Worm (Caenorhabditis elegans) whole organism, L3 larva: ENCODE measurements around the gene hum-4.
A peak's percentile ranks its signal among the peaks of the same experiment; 100 is the strongest.

Experiments
- R02D3.7 ChIP-seq: fragments of 150-350 bp; optimal IDR thresholded peaks from 2 replicates; lab custom pipeline; 2014; ENCODE audit warnings: missing biosample characterization, missing genetic modification characterization
- ZK546.5 ChIP-seq: sonication (generic microtip); optimal IDR thresholded peaks from 2 replicates; lab custom pipeline; 2017; ENCODE audit warnings: missing biosample characterization, missing genetic modification characterization
- aly-2 ChIP-seq: fragments of 150-350 bp; optimal IDR thresholded peaks from 2 replicates; lab custom pipeline; 2014; ENCODE audit warnings: missing biosample characterization, missing genetic modification characterization
- ama-1 ChIP-seq: fragments of 150-350 bp; optimal IDR thresholded peaks from 2 replicates; lab custom pipeline; 2018
- ceh-16 ChIP-seq: sonication (generic microtip); optimal IDR thresholded peaks from 2 replicates; lab custom pipeline; 2017; ENCODE audit warnings: missing biosample characterization, missing genetic modification characterization
- ceh-28 ChIP-seq: fragments of 150-350 bp; optimal IDR thresholded peaks from 2 replicates; lab custom pipeline; 2014; ENCODE audit warnings: missing biosample characterization, missing genetic modification reagents, missing genetic modification characterization
- ceh-82 ChIP-seq: fragments of 150-350 bp; optimal IDR thresholded peaks from 2 replicates; lab custom pipeline; 2014; ENCODE audit warnings: missing biosample characterization, missing genetic modification characterization
- daf-12 ChIP-seq: fragments of 150-350 bp; optimal IDR thresholded peaks from 2 replicates; lab custom pipeline; 2014; ENCODE audit warnings: missing biosample characterization, missing genetic modification reagents, missing genetic modification characterization
- egl-27 ChIP-seq: sonication (generic microtip); optimal IDR thresholded peaks from 4 replicates; lab custom pipeline; 2017; ENCODE audit warnings: missing biosample characterization, missing genetic modification reagents, missing genetic modification characterization
- egl-5 ChIP-seq: fragments of 150-350 bp; optimal IDR thresholded peaks from 2 replicates; lab custom pipeline; 2017; ENCODE audit warnings: missing biosample characterization, missing genetic modification reagents, missing genetic modification characterization, inconsistent platforms
- elt-1 ChIP-seq: fragments of 150-350 bp; optimal IDR thresholded peaks from 2 replicates; lab custom pipeline; 2014; ENCODE audit warnings: missing biosample characterization, missing genetic modification characterization
- elt-3 ChIP-seq, 3 experiments: fragments of 150-350 bp in 1 of 3; sonication (generic microtip) in 2 of 3; optimal IDR thresholded peaks; 2 replicates in 2 of 3; 4 replicates in 1 of 3; lab custom pipeline; 2014 to 2017; ENCODE audit warnings: missing biosample characterization in 3 of 3, missing genetic modification characterization in 3 of 3
- eor-1 ChIP-seq, 2 experiments: fragments of 150-350 bp; optimal IDR thresholded peaks; 2 replicates each; lab custom pipeline; 2014 to 2018; ENCODE audit warnings: missing biosample characterization in 2 of 2, missing genetic modification characterization in 2 of 2
- fkh-10 ChIP-seq: sonication (generic microtip); optimal IDR thresholded peaks from 2 replicates; lab custom pipeline; 2017; ENCODE audit warnings: missing biosample characterization, missing genetic modification reagents, missing genetic modification characterization
- fkh-2 ChIP-seq: fragments of 150-350 bp; optimal IDR thresholded peaks from 2 replicates; lab custom pipeline; 2014; ENCODE audit warnings: missing biosample characterization, missing genetic modification reagents, missing genetic modification characterization
- fos-1 ChIP-seq: fragments of 150-350 bp; optimal IDR thresholded peaks from 2 replicates; lab custom pipeline; 2014; ENCODE audit warnings: missing biosample characterization, missing genetic modification characterization
- hmg-11 ChIP-seq: sonication (generic microtip); optimal IDR thresholded peaks from 2 replicates; lab custom pipeline; 2016; ENCODE audit warnings: missing genetic modification characterization, missing compliant biosample characterization
- jun-1 ChIP-seq: fragments of 150-350 bp; optimal IDR thresholded peaks from 2 replicates; lab custom pipeline; 2014; ENCODE audit warnings: missing biosample characterization, missing genetic modification reagents, missing genetic modification characterization
- lin-15B ChIP-seq: fragments of 150-350 bp; optimal IDR thresholded peaks from 2 replicates; lab custom pipeline; 2014; ENCODE audit warnings: missing biosample characterization, missing genetic modification characterization
- lin-39 ChIP-seq: fragments of 150-350 bp; optimal IDR thresholded peaks from 2 replicates; lab custom pipeline; 2018; ENCODE audit warnings: missing biosample characterization, missing genetic modification reagents, missing genetic modification characterization
- mdl-1 ChIP-seq: fragments of 150-350 bp; optimal IDR thresholded peaks from 2 replicates; lab custom pipeline; 2014; ENCODE audit warnings: missing biosample characterization, missing genetic modification characterization
- mml-1 ChIP-seq: fragments of 150-350 bp; sonication (generic microtip); optimal IDR thresholded peaks from 3 replicates; lab custom pipeline; 2014; ENCODE audit warnings: missing biosample characterization, missing genetic modification characterization
- nfya-1 ChIP-seq: sonication (generic microtip); optimal IDR thresholded peaks from 2 replicates; lab custom pipeline; 2017; ENCODE audit warnings: missing genetic modification characterization, mild to moderate bottlenecking, missing compliant biosample characterization, antibody characterized with exemption, moderate library complexity; ENCODE audit not compliant: insufficient read depth
- nhr-11 ChIP-seq: fragments of 150-350 bp; optimal IDR thresholded peaks from 2 replicates; lab custom pipeline; 2014; ENCODE audit warnings: missing biosample characterization, missing genetic modification characterization
- nhr-12 ChIP-seq: fragments of 150-350 bp; optimal IDR thresholded peaks from 2 replicates; lab custom pipeline; 2014; ENCODE audit warnings: missing biosample characterization, missing genetic modification characterization
- nhr-23 ChIP-seq: fragments of 150-350 bp; optimal IDR thresholded peaks from 2 replicates; lab custom pipeline; 2014; ENCODE audit warnings: missing biosample characterization, missing genetic modification reagents, missing genetic modification characterization
- nhr-237 ChIP-seq: fragments of 150-350 bp; optimal IDR thresholded peaks from 2 replicates; lab custom pipeline; 2014; ENCODE audit warnings: missing biosample characterization, missing genetic modification characterization
- nhr-25 ChIP-seq: sonication (generic microtip); optimal IDR thresholded peaks from 2 replicates; lab custom pipeline; 2017; ENCODE audit warnings: missing biosample characterization, missing genetic modification characterization
- nhr-43 ChIP-seq: sonication (generic microtip); optimal IDR thresholded peaks from 2 replicates; lab custom pipeline; 2016; ENCODE audit warnings: mild to moderate bottlenecking, missing genetic modification characterization, missing compliant biosample characterization; ENCODE audit not compliant: poor library complexity, severe bottlenecking
- nhr-67 ChIP-seq: fragments of 150-350 bp; optimal IDR thresholded peaks from 2 replicates; lab custom pipeline; 2014; ENCODE audit warnings: missing biosample characterization, missing genetic modification characterization
- nhr-77 ChIP-seq: fragments of 150-350 bp; optimal IDR thresholded peaks from 2 replicates; lab custom pipeline; 2014; ENCODE audit warnings: missing biosample characterization, missing genetic modification characterization
- pha-4 ChIP-seq: fragments of 150-350 bp; optimal IDR thresholded peaks from 2 replicates; lab custom pipeline; 2014; ENCODE audit warnings: missing biosample characterization, missing genetic modification reagents, missing genetic modification characterization
- pqm-1 ChIP-seq: fragments of 150-350 bp; optimal IDR thresholded peaks from 2 replicates; lab custom pipeline; 2017; ENCODE audit warnings: missing biosample characterization, missing genetic modification characterization, inconsistent platforms
- sea-2 ChIP-seq: fragments of 150-350 bp; sonication (generic microtip); optimal IDR thresholded peaks from 4 replicates; lab custom pipeline; 2014; ENCODE audit warnings: missing biosample characterization, missing genetic modification reagents, missing genetic modification characterization
- snpc-4 ChIP-seq: fragments of 150-350 bp; optimal IDR thresholded peaks from 2 replicates; lab custom pipeline; 2014; ENCODE audit warnings: missing biosample characterization, missing genetic modification characterization
- tbx-2 ChIP-seq: sonication (generic microtip); optimal IDR thresholded peaks from 2 replicates; lab custom pipeline; 2016; ENCODE audit warnings: mild to moderate bottlenecking, missing genetic modification characterization, missing compliant biosample characterization
- unc-39 ChIP-seq: sonication (generic microtip); optimal IDR thresholded peaks from 4 replicates; lab custom pipeline; 2017; ENCODE audit warnings: missing biosample characterization, missing genetic modification characterization
- unc-62 ChIP-seq: fragments of 150-350 bp; sonication (generic microtip); optimal IDR thresholded peaks from 4 replicates; lab custom pipeline; 2014; ENCODE audit warnings: missing biosample characterization, missing genetic modification reagents, missing genetic modification characterization
- zag-1 ChIP-seq: fragments of 150-350 bp; optimal IDR thresholded peaks from 2 replicates; lab custom pipeline; 2014; ENCODE audit warnings: missing biosample characterization, missing genetic modification characterization
- ztf-11 ChIP-seq: fragments of 150-350 bp; optimal IDR thresholded peaks from 2 replicates; lab custom pipeline; 2014; ENCODE audit warnings: missing biosample characterization, missing genetic modification characterization
- ztf-4 ChIP-seq: fragments of 150-350 bp; optimal IDR thresholded peaks from 2 replicates; lab custom pipeline; 2014; ENCODE audit warnings: missing biosample characterization, missing genetic modification characterization

The hum-4 gene

DNA sequence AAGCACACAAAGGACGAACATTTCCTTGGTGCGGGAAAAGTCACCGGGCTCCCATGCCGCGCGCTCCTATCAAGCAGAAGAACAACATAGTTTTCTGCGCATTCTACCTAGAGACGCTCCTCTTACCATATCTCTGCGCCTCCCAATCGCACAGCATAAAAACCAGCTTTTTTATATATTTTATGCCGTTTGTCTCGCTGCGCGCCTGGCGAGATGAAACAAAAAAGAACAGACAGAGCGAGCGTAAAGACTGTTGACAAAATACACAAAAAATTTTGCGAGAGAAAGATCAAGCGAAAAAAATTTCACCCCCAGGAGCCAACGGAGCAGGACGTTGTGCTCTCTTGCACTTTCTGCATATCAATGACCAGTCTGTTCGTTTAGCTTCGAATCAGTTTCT lies 44.4 kb upstream of the hum-4 start:
- peak; percentile 70 for TF ChIP-seq pha-4 (tag; lab: Kevin White, UChicago)
- TF ChIP-seq nhr-67 (tag; lab: Kevin White, UChicago), result no peak
- peak; percentile 65 for TF ChIP-seq ama-1 (lab: Kevin White, UChicago)
- TF ChIP-seq, all 47 proteins: peak for 2

DNA sequence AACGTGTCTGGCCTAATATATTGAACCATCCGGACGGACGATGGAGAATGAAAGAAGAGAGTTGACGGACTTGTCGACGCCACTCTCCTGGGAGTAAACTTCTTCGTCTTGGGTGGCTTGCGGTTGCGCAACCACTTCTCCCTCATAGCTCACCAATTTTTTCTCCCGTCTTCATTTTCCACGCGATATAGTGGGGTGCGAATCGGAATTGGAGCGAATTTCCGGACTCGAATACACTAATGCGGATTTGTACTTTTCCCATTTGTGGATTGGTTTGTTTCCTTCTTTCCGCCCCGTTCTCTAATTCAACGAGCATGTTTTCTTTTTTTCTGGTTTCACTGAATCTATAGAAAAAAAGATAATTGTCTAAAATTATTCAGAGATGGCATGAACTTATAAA lies 42.4 kb upstream of the hum-4 start:
- TF ChIP-seq lin-39 (peak; percentile 17), nhr-43 (tag; lab: Kevin White, UChicago) (no peak), nhr-12 (tag; lab: Kevin White, UChicago) (no peak)

DNA sequence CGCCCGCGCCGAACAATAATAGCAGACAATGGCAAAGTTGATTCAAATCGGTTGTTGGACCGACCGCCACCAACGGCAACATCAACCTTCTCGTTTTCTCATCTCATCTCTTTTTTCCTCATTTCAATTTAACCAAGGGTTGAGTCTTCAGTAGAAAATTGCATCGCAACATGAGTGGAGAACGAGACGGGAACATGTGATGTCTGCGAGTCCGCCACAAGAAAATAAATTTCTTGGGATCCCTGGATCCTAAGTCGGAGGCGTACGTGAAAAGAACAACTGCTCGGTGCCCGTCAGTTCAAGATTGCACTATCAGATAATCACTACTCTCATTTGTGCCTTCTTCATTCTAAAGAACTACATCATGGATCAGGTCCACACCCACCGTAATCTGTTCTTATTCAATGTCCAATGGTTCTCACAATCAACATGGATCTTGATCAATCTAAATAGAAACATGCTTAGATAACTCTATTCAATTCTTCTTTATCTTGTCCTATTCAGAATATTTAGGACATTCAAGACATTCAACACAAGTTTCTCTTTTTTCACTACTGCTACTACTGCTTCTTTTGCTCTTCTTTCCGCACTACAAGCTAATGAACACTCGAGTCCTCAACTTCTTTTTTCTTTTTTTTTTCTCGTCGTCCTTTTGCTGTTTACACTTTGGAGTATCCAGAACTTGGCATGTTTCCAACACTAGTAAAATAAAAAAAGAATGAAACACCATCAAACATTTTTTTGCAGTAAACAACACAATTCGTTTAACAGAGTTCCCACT lies 41.4 kb upstream of the hum-4 start:
- TF ChIP-seq unc-39, result no peak
- TF ChIP-seq ceh-82, result no peak
- TF ChIP-seq ceh-16 (tag; lab: Kevin White, UChicago), result no peak
- TF ChIP-seq egl-5 (tag; lab: Kevin White, UChicago), result peak; percentile 41
- TF ChIP-seq nhr-23 (tag; lab: Kevin White, UChicago), result no peak
- TF ChIP-seq elt-3 (tag; optimal IDR thresholded peaks at IDR 0.05; lab: Kevin White, UChicago), result peak in 1 of 3 experiments; percentile 31
- no peak for TF ChIP-seq nhr-11 (tag; lab: Kevin White, UChicago)
- TF ChIP-seq jun-1 (tag; lab: Kevin White, UChicago), result no peak
- peak; percentile 30 for TF ChIP-seq nfya-1 (tag; lab: Kevin White, UChicago)
- no peak for TF ChIP-seq R02D3.7
- no peak for TF ChIP-seq tbx-2 (tag; lab: Kevin White, UChicago)
- no peak for TF ChIP-seq nhr-77 (tag; lab: Kevin White, UChicago)
- peak; percentile 65 for TF ChIP-seq fkh-10 (GFP tag; lab: Kevin White, UChicago)
- TF ChIP-seq snpc-4, result no peak
- no peak for TF ChIP-seq eor-1 (tag; optimal IDR thresholded peaks at IDR 0.05; lab: Kevin White, UChicago)
- no peak for TF ChIP-seq mdl-1 (tag; lab: Kevin White, UChicago)

DNA sequence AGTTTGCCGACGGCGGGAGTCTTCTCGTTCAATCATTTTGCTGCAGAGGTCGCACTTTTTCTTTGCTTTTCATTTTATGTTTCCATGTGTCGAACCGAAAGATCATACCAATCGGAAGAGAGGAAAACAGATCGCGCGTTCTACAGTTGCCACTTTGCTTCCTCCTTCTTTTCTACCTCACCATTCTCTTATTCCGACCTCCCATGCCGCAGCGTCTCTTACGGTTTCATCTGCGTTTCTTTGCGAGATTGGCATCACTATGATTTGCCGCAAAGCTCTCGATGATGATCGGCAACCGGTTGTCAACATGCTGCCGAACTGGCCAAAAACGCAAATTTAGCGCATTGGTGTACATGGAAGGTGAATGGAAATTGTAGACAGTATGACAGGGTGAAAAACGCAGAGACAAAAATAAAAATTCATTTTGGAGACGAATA lies 40.8 kb upstream of the hum-4 start:
- TF ChIP-seq nfya-1 (tag; lab: Kevin White, UChicago) (peak; percentile 34), elt-1 (no peak), fkh-2 (tag; lab: Kevin White, UChicago) (no peak), pha-4 (tag; lab: Kevin White, UChicago) (peak; percentile 40), egl-27 (tag; lab: Kevin White, UChicago) (no peak), hmg-11 (tag; lab: Kevin White, UChicago) (peak; percentile 4), nhr-25 (tag; lab: Kevin White, UChicago) (peak; percentile 80)

DNA sequence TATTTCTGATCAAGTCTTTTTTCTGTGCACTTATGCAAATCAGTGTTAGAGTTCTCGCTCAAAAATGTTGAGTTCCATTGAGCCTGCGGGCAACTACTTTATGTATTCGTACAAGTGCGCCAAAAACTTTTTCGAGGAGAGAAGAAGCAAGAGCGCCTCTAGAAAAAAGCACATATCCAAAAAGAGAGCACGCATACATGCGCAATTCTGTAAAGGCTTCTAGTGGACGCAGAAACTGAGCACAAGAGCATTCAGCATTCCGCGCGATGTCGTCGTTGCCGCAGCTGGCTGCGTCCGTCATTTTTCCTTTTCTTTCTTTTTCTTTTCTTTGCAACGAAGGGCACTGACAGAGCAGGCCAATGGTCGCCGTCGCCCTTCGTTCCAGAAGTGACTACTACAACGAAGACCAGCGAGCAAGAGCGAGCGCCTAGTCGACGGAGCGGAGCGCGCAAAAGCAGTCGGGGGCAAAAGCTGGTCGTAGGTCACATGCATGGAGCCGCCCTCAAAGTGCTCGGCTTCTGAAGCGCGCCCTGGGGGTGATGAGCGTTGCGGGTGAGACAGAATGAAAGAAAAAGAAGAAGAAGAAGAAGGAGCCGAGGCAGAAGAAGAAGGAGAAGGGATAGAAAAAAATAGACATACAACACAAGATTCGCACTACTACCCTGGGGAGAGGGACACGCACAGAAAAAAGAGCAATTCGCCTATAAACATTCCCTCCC lies 39.7 kb upstream of the hum-4 start:
- TF ChIP-seq mdl-1 (tag; lab: Kevin White, UChicago), result peak; percentile 7
- peak; percentile 2 for TF ChIP-seq elt-1
- no peak for TF ChIP-seq fkh-10 (GFP tag; lab: Kevin White, UChicago)
- TF ChIP-seq egl-5 (tag; lab: Kevin White, UChicago), result peak; percentile 3
- TF ChIP-seq lin-15B, result no peak
- no peak for TF ChIP-seq nhr-237
- TF ChIP-seq unc-62 (GFP tag; lab: Kevin White, UChicago), result no peak
- peak; percentile 93 for TF ChIP-seq nfya-1 (tag; lab: Kevin White, UChicago)
- TF ChIP-seq aly-2 (tag; lab: Kevin White, UChicago), result no peak
- no peak for TF ChIP-seq nhr-23 (tag; lab: Kevin White, UChicago)
- no peak for TF ChIP-seq ztf-4
- peak; percentile 12 for TF ChIP-seq lin-39
- TF ChIP-seq pha-4 (tag; lab: Kevin White, UChicago), result no peak
- no peak for TF ChIP-seq sea-2 (GFP tag; lab: Kevin White, UChicago)
- no peak for TF ChIP-seq pqm-1 (tag; lab: Kevin White, UChicago)
- no peak for TF ChIP-seq ztf-11 (tag; lab: Kevin White, UChicago)
- TF ChIP-seq fkh-2 (tag; lab: Kevin White, UChicago), result peak; percentile 29
- no peak for TF ChIP-seq eor-1 (tag; optimal IDR thresholded peaks at IDR 0.05; lab: Kevin White, UChicago)
- TF ChIP-seq ZK546.5 (tag; lab: Kevin White, UChicago), result no peak
- peak; percentile 63 for TF ChIP-seq tbx-2 (tag; lab: Kevin White, UChicago)
- no peak for TF ChIP-seq nhr-11 (tag; lab: Kevin White, UChicago)
- no peak for TF ChIP-seq daf-12 (tag; lab: Kevin White, UChicago)
- TF ChIP-seq zag-1 (tag; lab: Kevin White, UChicago), result peak; percentile 56
- TF ChIP-seq snpc-4, result no peak
- no peak for TF ChIP-seq nhr-12 (tag; lab: Kevin White, UChicago)
- TF ChIP-seq ceh-28 (tag; lab: Kevin White, UChicago), result no peak
- no peak for TF ChIP-seq mml-1 (tag; lab: Kevin White, UChicago)
- TF ChIP-seq fos-1 (tag; lab: Kevin White, UChicago), result no peak
- no peak for TF ChIP-seq R02D3.7
